Fruit fly (Drosophila melanogaster) whole organism, pupa: Measurements from ENCODE around the gene CG6333.

Experiments
- CG10348 ChIP-seq: fragments of 200-800 bp; sonication (Bioruptor generic); IDR thresholded peaks from 2 replicates; pipeline ENCODE4 v1.3.6; 2022; ENCODE audit warnings: missing biosample characterization, missing genetic modification characterization
- CG12605 ChIP-seq: fragments of 200-800 bp; sonication (Bioruptor generic); IDR thresholded peaks from 2 replicates; pipeline ENCODE4 v1.3.6; 2022; ENCODE audit warnings: missing biosample characterization, missing genetic modification characterization
- CG13204 ChIP-seq: fragments of 200-800 bp; sonication (Bioruptor generic); optimal IDR thresholded peaks from 2 replicates; lab custom pipeline; 2018; ENCODE audit warnings: missing biosample characterization, mild to moderate bottlenecking, missing genetic modification characterization, moderate library complexity
- CG14655 ChIP-seq: fragments of 200-800 bp; sonication (Bioruptor generic); optimal IDR thresholded peaks from 3 replicates; lab custom pipeline; 2017; ENCODE audit warnings: mild to moderate bottlenecking, missing biosample characterization, missing genetic modification reagents, missing genetic modification characterization
- CG15710 ChIP-seq: fragments of 200-800 bp; sonication (Bioruptor generic); optimal IDR thresholded peaks from 2 replicates; lab custom pipeline; 2018; ENCODE audit warnings: missing biosample characterization, mild to moderate bottlenecking, missing genetic modification characterization, moderate library complexity
- CG17806 ChIP-seq: fragments of 200-800 bp; sonication (Bioruptor generic); optimal IDR thresholded peaks from 2 replicates; lab custom pipeline; 2018; ENCODE audit warnings: missing biosample characterization, mild to moderate bottlenecking, missing genetic modification characterization, moderate library complexity
- CG32121 ChIP-seq: fragments of 200-800 bp; sonication (Bioruptor generic); IDR thresholded peaks from 2 replicates; pipeline ENCODE4 v1.3.6; 2022; ENCODE audit warnings: missing biosample characterization, missing genetic modification characterization
- CG34367 ChIP-seq: fragments of 200-800 bp; sonication (Bioruptor generic); optimal IDR thresholded peaks from 2 replicates; lab custom pipeline; 2018; ENCODE audit warnings: missing biosample characterization, mild to moderate bottlenecking, missing genetic modification characterization
- CG4496 ChIP-seq: fragments of 200-800 bp; sonication (Bioruptor generic); IDR thresholded peaks from 3 replicates; pipeline ENCODE4 v1.3.6; 2022; ENCODE audit warnings: missing biosample characterization, missing genetic modification characterization
- CG8159 ChIP-seq: fragments of 200-800 bp; sonication (Bioruptor generic); optimal IDR thresholded peaks from 3 replicates; lab custom pipeline; 2018; ENCODE audit warnings: missing biosample characterization, mild to moderate bottlenecking, missing genetic modification characterization, moderate library complexity
- CG8301 ChIP-seq: fragments of 200-800 bp; sonication (Bioruptor generic); optimal IDR thresholded peaks from 2 replicates; lab custom pipeline; 2018; ENCODE audit warnings: missing biosample characterization, mild to moderate bottlenecking, missing genetic modification characterization
- CG9948 ChIP-seq: fragments of 200-800 bp; sonication (Bioruptor generic); optimal IDR thresholded peaks from 2 replicates; lab custom pipeline; 2018; ENCODE audit warnings: missing biosample characterization, mild to moderate bottlenecking, missing genetic modification characterization, moderate library complexity
- D1 ChIP-seq: fragments of 200-800 bp; sonication (Bioruptor generic); optimal IDR thresholded peaks from 2 replicates; lab custom pipeline; 2018; ENCODE audit warnings: missing biosample characterization, mild to moderate bottlenecking, missing genetic modification characterization, moderate library complexity
- EcR ChIP-seq: fragments of 200-800 bp; sonication (Bioruptor generic); optimal IDR thresholded peaks from 3 replicates; lab custom pipeline; 2019; ENCODE audit warnings: missing biosample characterization, missing genetic modification characterization, mild to moderate bottlenecking, moderate library complexity, missing genetic modification reagents
- Ets98B ChIP-seq: fragments of 200-800 bp; sonication (Bioruptor generic); IDR thresholded peaks from 2 replicates; pipeline ENCODE4 v1.3.6; 2022; ENCODE audit warnings: missing biosample characterization, missing genetic modification characterization
- Pif1A ChIP-seq: fragments of 200-800 bp; sonication (Bioruptor generic); optimal IDR thresholded peaks from 3 replicates; lab custom pipeline; 2016; ENCODE audit warnings: missing biosample characterization, missing genetic modification characterization
- Pif1B ChIP-seq: fragments of 200-800 bp; sonication (Bioruptor generic); optimal IDR thresholded peaks from 3 replicates; lab custom pipeline; 2016; ENCODE audit warnings: missing biosample characterization, missing genetic modification characterization
- Snoo ChIP-seq: fragments of 200-800 bp; sonication (Bioruptor generic); optimal IDR thresholded peaks from 3 replicates; lab custom pipeline; 2017; ENCODE audit warnings: missing biosample characterization, mild to moderate bottlenecking, missing genetic modification characterization, inconsistent platforms
- fd96Ca ChIP-seq: fragments of 200-800 bp; sonication (Bioruptor generic); IDR thresholded peaks from 3 replicates; pipeline ENCODE4 v1.3.6; 2022; ENCODE audit warnings: missing biosample characterization, missing genetic modification characterization
- gl ChIP-seq: fragments of 200-800 bp; sonication (Bioruptor generic); optimal IDR thresholded peaks from 2 replicates; lab custom pipeline; 2018; ENCODE audit warnings: missing biosample characterization, mild to moderate bottlenecking, missing genetic modification characterization
- rn ChIP-seq: fragments of 200-800 bp; sonication (Bioruptor generic); IDR thresholded peaks from 2 replicates; pipeline ENCODE4 v1.3.6; 2022; ENCODE audit warnings: missing biosample characterization, missing genetic modification characterization

The CG6333 gene

DNA sequence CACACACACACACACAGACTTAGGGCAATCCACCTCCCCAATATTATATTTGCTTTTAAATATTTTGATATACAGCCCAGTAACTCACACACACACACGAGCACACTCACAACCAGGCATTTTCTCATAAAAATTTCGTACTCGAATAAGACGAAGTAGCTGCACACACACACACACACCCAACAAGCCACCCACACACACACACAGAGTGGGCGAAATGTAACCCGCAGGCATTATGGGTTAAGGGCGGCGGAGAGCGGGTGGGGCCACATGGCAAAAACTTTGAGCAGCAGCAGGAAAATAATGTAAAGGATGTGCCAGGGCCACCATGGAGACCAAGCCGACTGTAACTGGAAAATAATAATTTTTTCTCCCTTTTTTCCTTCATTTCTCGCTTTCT is 44.4 kb downstream of the CG6333 start:
- TF ChIP-seq CG8159 (tag; lab: Kevin White, UChicago): no peak
- no peak for TF ChIP-seq CG34367 (tag; lab: Kevin White, UChicago)
- TF ChIP-seq CG32121 (GFP tag; lab: Robert Waterston, UW): no peak
- no peak for TF ChIP-seq rn (GFP tag; lab: Robert Waterston, UW)
- TF ChIP-seq Snoo: no peak
- TF ChIP-seq CG12605 (GFP tag; lab: Robert Waterston, UW): no peak
- TF ChIP-seq CG15710: no peak
- no peak for TF ChIP-seq Pif1A (GFP tag; lab: Kevin White, UChicago)
- no peak for TF ChIP-seq EcR (GFP tag; lab: Kevin White, UChicago)
- TF ChIP-seq Pif1B: no peak
- no peak for TF ChIP-seq D1 (tag; lab: Kevin White, UChicago)
- TF ChIP-seq CG14655 (GFP tag; lab: Kevin White, UChicago): no peak
- no peak for TF ChIP-seq CG10348
- no peak for TF ChIP-seq CG9948 (tag; lab: Kevin White, UChicago)
- TF ChIP-seq fd96Ca (GFP tag; lab: Robert Waterston, UW): no peak

DNA sequence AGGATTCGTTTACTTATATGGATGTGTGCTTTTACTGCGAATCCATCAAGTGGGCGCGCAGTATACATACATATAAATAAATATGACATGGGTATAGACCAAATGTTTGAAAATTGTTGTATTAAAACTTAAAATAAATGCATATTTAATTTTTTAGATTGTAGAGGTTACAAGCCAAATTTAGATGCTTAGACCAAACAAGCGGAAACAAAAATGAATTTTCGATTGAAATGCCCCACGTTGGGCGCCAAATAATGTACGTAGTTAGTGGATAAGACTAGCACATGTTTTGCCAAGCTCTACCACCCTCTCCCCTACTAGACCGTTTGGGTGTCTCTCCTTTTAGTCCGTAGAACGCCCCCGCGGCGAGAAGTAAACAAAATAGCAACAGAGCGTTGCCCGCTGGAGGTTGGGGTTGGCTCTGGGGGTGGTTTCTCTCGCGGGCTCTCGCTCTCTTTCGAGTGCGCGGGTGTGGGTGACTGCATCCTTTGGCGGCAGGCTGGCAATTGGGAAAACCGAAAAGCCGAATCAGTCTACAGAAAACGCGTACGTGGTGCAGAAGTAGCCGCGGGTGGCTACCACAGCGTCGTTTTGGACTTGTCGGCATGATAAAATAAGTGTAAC is 47.0 kb downstream of the CG6333 start, which contains the start of gene CG18265:
CG18265 (plus strand) TSS at position 530 of the 624 bp plus-strand sequence.
- TF ChIP-seq CG32121 (GFP tag; lab: Robert Waterston, UW) (no peak), Ets98B (no peak), CG10348 (no peak), Snoo (no peak), CG4496 (GFP tag; lab: Robert Waterston, UW) (no peak), Pif1B (no peak), CG12605 (GFP tag; lab: Robert Waterston, UW) (no peak; the same call in 1 of the 2 replicates), CG8301 (no peak)

DNA sequence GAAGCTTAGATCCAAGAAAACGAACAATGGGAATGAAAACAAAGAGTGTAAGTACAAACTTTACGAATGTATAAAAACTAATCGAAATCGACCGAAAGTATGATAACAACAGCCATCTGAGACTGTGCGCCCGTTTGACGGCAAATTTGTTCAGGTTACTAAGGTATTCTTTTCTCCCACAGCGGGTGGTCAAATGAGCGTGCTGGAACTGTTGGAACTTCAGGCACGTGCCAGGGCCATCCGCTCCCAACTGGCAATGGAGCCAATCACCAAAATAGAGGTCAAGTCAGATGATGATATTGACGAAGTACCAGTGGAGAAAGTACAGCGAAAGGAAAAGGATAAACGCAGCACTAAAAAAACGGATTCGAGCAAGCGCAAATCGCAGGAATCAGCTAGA is 49.7 kb downstream of the CG6333 start, which contains the start of gene CG12229:
CG12229 (minus strand) TSS at position 101 of the 400 bp plus-strand sequence.
- no peak for TF ChIP-seq Pif1A (GFP tag; lab: Kevin White, UChicago)
- no peak for TF ChIP-seq fd96Ca (GFP tag; lab: Robert Waterston, UW)
- no peak for TF ChIP-seq CG4496 (GFP tag; lab: Robert Waterston, UW)
- no peak for TF ChIP-seq CG8301
- no peak for TF ChIP-seq CG15710
- TF ChIP-seq rn (GFP tag; lab: Robert Waterston, UW): no peak
- TF ChIP-seq CG17806 (tag; lab: Kevin White, UChicago): no peak
- no peak for TF ChIP-seq CG32121 (GFP tag; lab: Robert Waterston, UW)
- no peak for TF ChIP-seq Pif1B
- no peak for TF ChIP-seq Ets98B
- TF ChIP-seq Snoo: no peak
- TF ChIP-seq, all 21 proteins: peak for 0

DNA sequence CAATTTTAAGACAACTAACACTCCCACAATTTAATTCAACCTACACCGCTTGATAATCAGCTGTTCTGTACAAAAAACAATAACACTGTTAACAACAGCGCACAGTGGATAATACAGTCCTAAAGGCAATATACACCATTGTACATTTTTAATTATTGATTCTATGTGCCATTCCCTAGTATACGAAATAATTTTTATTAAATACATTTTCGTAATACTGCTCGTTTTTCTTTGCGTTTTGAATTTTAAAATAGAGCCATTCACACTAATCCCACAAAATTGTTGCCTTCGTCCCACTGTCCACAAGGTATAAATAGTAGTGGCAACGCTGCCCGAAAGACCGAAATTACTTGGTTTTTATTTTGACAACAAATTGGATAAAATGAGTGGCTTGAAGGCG is 52.5 kb downstream of the CG6333 start, which contains the start of the genes Coq4 and CG32176:
Coq4 (minus strand) TSS at position 67 of the 400 bp plus-strand sequence.
CG32176 (plus strand) TSS at position 314 of the 400 bp plus-strand sequence.
- TF ChIP-seq Pif1A (GFP tag; lab: Kevin White, UChicago): peak; percentile 97
- peak; percentile 96 for TF ChIP-seq CG8301
- TF ChIP-seq gl (tag; lab: Kevin White, UChicago): peak; percentile 86
- TF ChIP-seq Snoo: peak; percentile 95
- TF ChIP-seq Pif1B: peak; percentile 95
- TF ChIP-seq CG34367 (tag; lab: Kevin White, UChicago): peak; percentile 93
- TF ChIP-seq CG15710: peak; percentile 95
- TF ChIP-seq CG4496 (GFP tag; lab: Robert Waterston, UW): peak; percentile 98
- TF ChIP-seq fd96Ca (GFP tag; lab: Robert Waterston, UW): peak; percentile 94
- TF ChIP-seq CG14655 (GFP tag; lab: Kevin White, UChicago): peak; percentile 95
- TF ChIP-seq EcR (GFP tag; lab: Kevin White, UChicago): no peak
- peak; percentile 97 for TF ChIP-seq Ets98B
- TF ChIP-seq CG8159 (tag; lab: Kevin White, UChicago): peak; percentile 94
- peak; percentile 85 for TF ChIP-seq CG10348
- peak; percentile 95 for TF ChIP-seq rn (GFP tag; lab: Robert Waterston, UW)
- TF ChIP-seq CG17806 (tag; lab: Kevin White, UChicago): peak; percentile 96
- peak; percentile 91 for TF ChIP-seq D1 (tag; lab: Kevin White, UChicago)
- TF ChIP-seq CG32121 (GFP tag; lab: Robert Waterston, UW): peak; percentile 98
- peak; percentile 74 for TF ChIP-seq CG13204
- peak; percentile 93 for TF ChIP-seq CG12605 (GFP tag; lab: Robert Waterston, UW)
- TF ChIP-seq CG9948 (tag; lab: Kevin White, UChicago): peak; percentile 95

DNA sequence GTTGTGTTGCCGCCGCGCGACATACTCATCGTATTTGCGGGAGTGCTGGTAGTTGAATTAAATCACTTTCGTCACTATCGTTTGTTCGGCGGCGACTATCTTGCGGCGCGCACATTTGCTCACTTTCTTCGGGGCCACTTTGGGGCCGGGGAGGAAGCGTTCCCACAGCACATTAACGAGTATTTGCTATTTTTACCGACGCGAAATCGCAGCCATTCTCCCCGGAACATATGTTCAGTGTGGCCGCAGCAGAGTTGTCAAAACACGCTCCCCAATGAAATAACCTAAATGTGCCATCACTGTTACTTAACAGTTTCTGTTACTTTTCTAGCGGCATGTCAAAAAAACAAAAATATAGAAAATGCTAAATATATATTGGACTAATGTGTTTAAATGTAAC is 53.1 kb downstream of the CG6333 start, which contains the start of gene frc:
frc (minus strand) TSS at position 244 of the 400 bp plus-strand sequence.
- TF ChIP-seq CG32121 (GFP tag; lab: Robert Waterston, UW) (peak; percentile 43; the same call in 1 of the 2 replicates), rn (GFP tag; lab: Robert Waterston, UW) (no peak), CG17806 (tag; lab: Kevin White, UChicago) (no peak), CG8159 (tag; lab: Kevin White, UChicago) (no peak), CG14655 (GFP tag; lab: Kevin White, UChicago) (no peak), Snoo (no peak), CG34367 (tag; lab: Kevin White, UChicago) (no peak), CG10348 (no peak), CG8301 (no peak), CG15710 (no peak), CG9948 (tag; lab: Kevin White, UChicago) (no peak), gl (tag; lab: Kevin White, UChicago) (no peak), Pif1B (no peak), CG4496 (GFP tag; lab: Robert Waterston, UW) (peak; percentile 61; the same call in 2 of the 3 replicates), CG12605 (GFP tag; lab: Robert Waterston, UW) (0 out of 2 replicates have a peak, but pooled peaks have one; percentile 24)
